Worm (Caenorhabditis elegans) whole organism, L4/young adult: Measurements from ENCODE around the gene cyp-33C1.

Experiments
- dao-5 ChIP-seq: sonication (generic microtip); optimal IDR thresholded peaks from 2 replicates; lab custom pipeline; 2016; ENCODE audit warnings: missing genotype, missing genetic modification characterization, moderate library complexity, missing compliant biosample characterization
- him-1 ChIP-seq: sonication (generic microtip); optimal IDR thresholded peaks from 2 replicates; lab custom pipeline; 2016; ENCODE audit warnings: missing genotype, missing genetic modification reagents, missing genetic modification characterization, missing compliant biosample characterization

DNA sequence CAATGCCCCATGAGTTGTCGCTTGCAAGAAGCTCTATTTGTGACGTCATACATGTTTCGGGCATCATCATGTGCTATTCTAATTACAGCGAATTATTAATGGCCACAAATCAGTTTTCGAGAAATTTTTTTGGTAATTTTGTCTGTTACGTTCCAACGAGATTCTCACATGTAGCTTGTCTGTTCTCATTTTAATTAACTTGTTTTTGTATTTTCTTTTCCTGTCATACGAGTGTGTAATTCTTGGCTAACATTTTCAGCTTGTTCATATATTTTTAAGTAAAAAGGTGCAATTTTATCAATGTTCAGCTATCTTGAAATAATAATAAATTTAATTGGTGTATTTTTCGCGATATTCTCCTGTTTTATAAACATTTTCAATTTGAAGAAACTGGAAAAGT, 24.1 kb upstream of the cyp-33C1 start, which contains the start of gene srbc-21:
- TF ChIP-seq dao-5 (tag; lab: Kevin White, UChicago) (no peak), him-1 (tag; lab: Kevin White, UChicago) (no peak)
